Fruit fly (Drosophila melanogaster) whole organism, adult: ENCODE results near the gene Rubicon.

ENCODE experiments used
- Hr96 ChIP-seq: fragments of 200-800 bp; sonication (Bioruptor generic); optimal IDR thresholded peaks from 2 replicates; lab custom pipeline; 2016; ENCODE audit warnings: missing biosample characterization, missing genetic modification characterization
- Mnt ChIP-seq: fragments of 200-800 bp; sonication (Bioruptor generic); optimal IDR thresholded peaks from 2 replicates; lab custom pipeline; 2016; ENCODE audit warnings: missing biosample characterization, mild to moderate bottlenecking, missing genetic modification characterization
- cic ChIP-seq: fragments of 200-800 bp; sonication (Bioruptor generic); optimal IDR thresholded peaks from 2 replicates; lab custom pipeline; 2017; ENCODE audit warnings: missing biosample characterization, mild to moderate bottlenecking, missing genetic modification characterization, moderate library complexity
- kay ChIP-seq: fragments of 200-800 bp; sonication (Bioruptor generic); peaks from one replicate; lab custom pipeline; 2016; ENCODE audit warnings: missing biosample characterization, missing genetic modification characterization, borderline replicate concordance
- ovo ChIP-seq: fragments of 200-800 bp; sonication (Bioruptor generic); optimal IDR thresholded peaks from 2 replicates; lab custom pipeline; 2016; ENCODE audit warnings: missing biosample characterization, missing genetic modification characterization

DNA sequence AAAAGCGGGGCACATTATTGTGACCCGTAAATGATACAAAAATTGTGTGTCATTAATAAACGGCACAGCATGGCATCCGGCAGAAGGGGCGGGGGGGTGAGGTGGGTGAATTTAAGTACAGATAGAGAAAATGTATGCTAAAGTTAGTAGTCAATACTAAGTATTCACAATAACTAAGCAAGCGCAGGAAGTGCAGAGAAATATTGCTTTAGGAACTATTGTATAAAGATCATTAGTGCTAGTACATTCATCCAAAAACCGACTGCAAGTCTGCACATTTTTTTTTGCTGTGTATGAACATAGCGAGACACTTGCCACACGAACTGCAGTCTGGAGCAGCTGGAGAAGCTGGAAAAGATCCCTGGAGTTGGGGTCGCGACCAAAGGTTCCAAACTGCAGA lies 7.4 kb upstream of the Rubicon start:
- TF ChIP-seq Hr96 (GFP tag; lab: Kevin White, UChicago) (no peak), Mnt (GFP tag; lab: Kevin White, UChicago) (no peak), ovo (GFP tag; lab: Kevin White, UChicago) (no peak), cic (GFP tag; lab: Kevin White, UChicago) (no peak), kay (GFP tag; lab: Kevin White, UChicago) (no peak)
